Worm (Caenorhabditis elegans) whole organism, L2 larva: ENCODE results near the gene col-10.

ENCODE experiments used
- lin-39 ChIP-seq: fragments of 150-350 bp; optimal IDR thresholded peaks from 2 replicates; lab custom pipeline; 2014; ENCODE audit warnings: missing biosample characterization, missing genetic modification reagents, missing genetic modification characterization
- lsy-2 ChIP-seq, 2 experiments: fragments of 150-350 bp in 1 of 2; sonication (generic microtip) in 1 of 2; optimal IDR thresholded peaks; 2 replicates each; lab custom pipeline; 2014 to 2017; ENCODE audit warnings: missing biosample characterization in 2 of 2, missing genetic modification characterization in 2 of 2
- nhr-11 ChIP-seq: fragments of 150-350 bp; optimal IDR thresholded peaks from 2 replicates; lab custom pipeline; 2014; ENCODE audit warnings: missing biosample characterization, missing genetic modification characterization
- nhr-12 ChIP-seq: fragments of 150-350 bp; optimal IDR thresholded peaks from 2 replicates; lab custom pipeline; 2014; ENCODE audit warnings: missing biosample characterization, missing genetic modification characterization
- sem-4 ChIP-seq: fragments of 150-350 bp; optimal IDR thresholded peaks from 2 replicates; lab custom pipeline; 2014; ENCODE audit warnings: missing biosample characterization, missing genetic modification reagents, missing genetic modification characterization
- snpc-4 ChIP-seq: fragments of 150-350 bp; optimal IDR thresholded peaks from 2 replicates; lab custom pipeline; 2014; ENCODE audit warnings: missing biosample characterization, missing genetic modification characterization
- ztf-4 ChIP-seq: fragments of 150-350 bp; optimal IDR thresholded peaks from 2 replicates; lab custom pipeline; 2014; ENCODE audit warnings: missing biosample characterization, missing genetic modification characterization

ce11 chrV:9143896-9144295 is 21.2 kb downstream of the col-10 start:
- no peak for TF ChIP-seq lin-39
- no peak for TF ChIP-seq nhr-12 (tag; lab: Kevin White, UChicago)
- TF ChIP-seq lsy-2 (tag; optimal IDR thresholded peaks at IDR 0.05; lab: Kevin White, UChicago) = no peak
- no peak for TF ChIP-seq nhr-11 (tag; lab: Kevin White, UChicago)
- no peak for TF ChIP-seq sem-4 (tag; lab: Kevin White, UChicago)
- no peak for TF ChIP-seq ztf-4 (tag; lab: Kevin White, UChicago)
- no peak for TF ChIP-seq snpc-4
